Fruit fly (Drosophila melanogaster): ENCODE results near the gene tnc.

- TF ChIP-seq CG8478 (optimal IDR thresholded peaks at IDR 0.05): no peak
- TF ChIP-seq pan (optimal IDR thresholded peaks at IDR 0.05): no peak
Observed at dm6 chr3R:25056488-25057157, 72.4 kb downstream of the tnc start.

Data from whole organism.